Fruit fly (Drosophila melanogaster) whole organism, prepupa: ENCODE data around the gene SKIP.

Experiments
- Blimp-1 ChIP-seq: fragments of 200-800 bp; sonication (Bioruptor generic); optimal IDR thresholded peaks from 3 replicates; lab custom pipeline; 2017; ENCODE audit warnings: missing biosample characterization, missing genetic modification characterization, mild to moderate bottlenecking, moderate library complexity, missing genetic modification reagents
- CG10631 ChIP-seq: fragments of 200-800 bp; sonication (Bioruptor generic); optimal IDR thresholded peaks from 2 replicates; lab custom pipeline; 2016; ENCODE audit warnings: missing biosample characterization, missing genetic modification characterization
- CG11294 ChIP-seq: fragments of 200-800 bp; sonication (Bioruptor generic); IDR thresholded peaks from 2 replicates; pipeline ENCODE4 v1.3.6; 2022; ENCODE audit warnings: missing biosample characterization, missing genetic modification characterization
- CG11902 ChIP-seq: fragments of 200-800 bp; sonication (Bioruptor generic); optimal IDR thresholded peaks from 3 replicates; lab custom pipeline; 2016; ENCODE audit warnings: missing biosample characterization, missing genetic modification characterization
- CG1621 ChIP-seq: fragments of 200-800 bp; sonication (Bioruptor generic); optimal IDR thresholded peaks from 3 replicates; lab custom pipeline; 2018; ENCODE audit warnings: missing biosample characterization, mild to moderate bottlenecking, missing genetic modification characterization
- CG3032 ChIP-seq: fragments of 200-800 bp; optimal IDR thresholded peaks from 2 replicates; lab custom pipeline; 2019; ENCODE audit warnings: missing biosample characterization, mild to moderate bottlenecking, missing genetic modification characterization, moderate library complexity
- CG32006 ChIP-seq: fragments of 200-800 bp; sonication (Bioruptor generic); optimal IDR thresholded peaks from 3 replicates; lab custom pipeline; 2017; ENCODE audit warnings: missing biosample characterization, mild to moderate bottlenecking, missing genetic modification characterization
- CG34406 ChIP-seq: fragments of 200-800 bp; sonication (Bioruptor generic); optimal IDR thresholded peaks from 3 replicates; lab custom pipeline; 2016; ENCODE audit warnings: missing biosample characterization, missing genetic modification characterization
- CG6276 ChIP-seq: fragments of 200-800 bp; sonication (Bioruptor generic); optimal IDR thresholded peaks from 2 replicates; lab custom pipeline; 2017; ENCODE audit warnings: missing biosample characterization, mild to moderate bottlenecking, missing genetic modification characterization
- CG6792 ChIP-seq: fragments of 200-800 bp; sonication (Bioruptor generic); optimal IDR thresholded peaks from 3 replicates; lab custom pipeline; 2016; ENCODE audit warnings: missing biosample characterization, missing genetic modification characterization
- CG7368 ChIP-seq: fragments of 200-800 bp; sonication (Bioruptor generic); optimal IDR thresholded peaks from 3 replicates; lab custom pipeline; 2016; ENCODE audit warnings: missing biosample characterization, missing genetic modification characterization
- CG8319 ChIP-seq: fragments of 200-800 bp; sonication (Bioruptor generic); optimal IDR thresholded peaks from 3 replicates; lab custom pipeline; 2016; ENCODE audit warnings: missing biosample characterization, missing genetic modification characterization
- CG9139 ChIP-seq: fragments of 200-800 bp; sonication (Bioruptor generic); optimal IDR thresholded peaks from 3 replicates; lab custom pipeline; 2017; ENCODE audit warnings: missing biosample characterization, mild to moderate bottlenecking, missing genetic modification characterization
- Eip75B ChIP-seq: fragments of 200-800 bp; sonication (Bioruptor generic); optimal IDR thresholded peaks from 3 replicates; lab custom pipeline; 2016; ENCODE audit warnings: missing biosample characterization, missing genetic modification characterization
- Eip78C ChIP-seq: fragments of 200-800 bp; sonication (Bioruptor generic); peaks from one replicate; lab custom pipeline; 2016; ENCODE audit warnings: missing biosample characterization, missing genetic modification characterization
- Eip93F ChIP-seq: fragments of 200-800 bp; sonication (Bioruptor generic); optimal IDR thresholded peaks from 2 replicates; lab custom pipeline; 2016; ENCODE audit warnings: missing biosample characterization, mild to moderate bottlenecking, missing genetic modification characterization
- Ets21C ChIP-seq: fragments of 200-800 bp; sonication (Bioruptor generic); optimal IDR thresholded peaks from 3 replicates; lab custom pipeline; 2016; ENCODE audit warnings: missing biosample characterization, missing genetic modification characterization
- Ets96B ChIP-seq: fragments of 200-800 bp; optimal IDR thresholded peaks from 2 replicates; lab custom pipeline; 2019; ENCODE audit warnings: missing biosample characterization, mild to moderate bottlenecking, missing genetic modification characterization, moderate library complexity
- Gug ChIP-seq: fragments of 200-800 bp; sonication (Bioruptor generic); IDR thresholded peaks from 2 replicates; pipeline ENCODE4 v1.3.6; 2022; ENCODE audit warnings: missing biosample characterization, missing genetic modification characterization
- Hr39 ChIP-seq: fragments of 200-800 bp; sonication (Bioruptor generic); optimal IDR thresholded peaks from 2 replicates; lab custom pipeline; 2016; ENCODE audit warnings: missing biosample characterization, missing genetic modification characterization
- Met ChIP-seq: fragments of 200-800 bp; sonication (Bioruptor generic); optimal IDR thresholded peaks from 3 replicates; lab custom pipeline; 2016; ENCODE audit warnings: missing biosample characterization, missing genetic modification characterization
- OdsH ChIP-seq: fragments of 200-800 bp; sonication (Bioruptor generic); optimal IDR thresholded peaks from 3 replicates; lab custom pipeline; 2016; ENCODE audit warnings: missing biosample characterization, missing genetic modification characterization
- Smox ChIP-seq: fragments of 200-800 bp; sonication (Bioruptor generic); optimal IDR thresholded peaks from 3 replicates; lab custom pipeline; 2016; ENCODE audit warnings: missing biosample characterization, missing genetic modification characterization
- Sox102F ChIP-seq: fragments of 200-800 bp; sonication (Bioruptor generic); optimal IDR thresholded peaks from 2 replicates; lab custom pipeline; 2016; ENCODE audit warnings: missing biosample characterization, mild to moderate bottlenecking, missing genetic modification characterization
- Sox14 ChIP-seq: fragments of 200-800 bp; sonication (Bioruptor generic); optimal IDR thresholded peaks from 3 replicates; lab custom pipeline; 2016; ENCODE audit warnings: missing biosample characterization, missing genetic modification characterization
- achi ChIP-seq: fragments of 200-800 bp; sonication (Bioruptor generic); optimal IDR thresholded peaks from 3 replicates; lab custom pipeline; 2016; ENCODE audit warnings: missing biosample characterization, missing genetic modification characterization
- acj6 ChIP-seq: fragments of 200-800 bp; sonication (Bioruptor generic); optimal IDR thresholded peaks from 3 replicates; lab custom pipeline; 2016; ENCODE audit warnings: missing biosample characterization, missing genetic modification characterization
- cyc ChIP-seq: fragments of 200-800 bp; sonication (Bioruptor generic); optimal IDR thresholded peaks from 3 replicates; lab custom pipeline; 2016; ENCODE audit warnings: missing biosample characterization, missing genetic modification characterization
- dsx ChIP-seq: fragments of 200-800 bp; optimal IDR thresholded peaks from 3 replicates; lab custom pipeline; 2019; ENCODE audit warnings: missing biosample characterization, mild to moderate bottlenecking, missing genetic modification characterization, moderate library complexity; ENCODE audit not compliant: poor library complexity, severe bottlenecking
- esn ChIP-seq: fragments of 200-800 bp; sonication (Bioruptor generic); optimal IDR thresholded peaks from 2 replicates; lab custom pipeline; 2016; ENCODE audit warnings: missing biosample characterization, mild to moderate bottlenecking, missing genetic modification characterization, moderate library complexity
- fd59A ChIP-seq: fragments of 200-800 bp; sonication (Bioruptor generic); optimal IDR thresholded peaks from 2 replicates; lab custom pipeline; 2017; ENCODE audit warnings: missing biosample characterization, mild to moderate bottlenecking, missing genetic modification characterization, missing genetic modification reagents
- fkh ChIP-seq: fragments of 200-800 bp; sonication (Bioruptor generic); optimal IDR thresholded peaks from 3 replicates; lab custom pipeline; 2017; ENCODE audit warnings: missing biosample characterization, mild to moderate bottlenecking, missing genetic modification characterization, moderate library complexity
- lz ChIP-seq: fragments of 200-800 bp; sonication (Bioruptor generic); optimal IDR thresholded peaks from 3 replicates; lab custom pipeline; 2016; ENCODE audit warnings: missing biosample characterization, missing genetic modification characterization
- net ChIP-seq: fragments of 200-800 bp; sonication (Bioruptor generic); optimal IDR thresholded peaks from 3 replicates; lab custom pipeline; 2016; ENCODE audit warnings: missing biosample characterization, missing genetic modification characterization
- pdm3 ChIP-seq: fragments of 200-800 bp; sonication (Bioruptor generic); optimal IDR thresholded peaks from 3 replicates; lab custom pipeline; 2016; ENCODE audit warnings: missing biosample characterization, missing genetic modification characterization
- salr ChIP-seq, 2 experiments: fragments of 200-800 bp; sonication (Bioruptor generic); optimal IDR thresholded peaks; 3 replicates each; lab custom pipeline; 2016 to 2018; ENCODE audit warnings: missing biosample characterization in 2 of 2, missing genetic modification characterization in 2 of 2, mild to moderate bottlenecking in 1 of 2
- spab ChIP-seq: fragments of 200-800 bp; sonication (Bioruptor generic); optimal IDR thresholded peaks from 2 replicates; lab custom pipeline; 2017; ENCODE audit warnings: missing biosample characterization, mild to moderate bottlenecking, missing genetic modification characterization, missing genetic modification reagents
- ss ChIP-seq, 2 experiments: fragments of 200-800 bp; sonication (Bioruptor generic); optimal IDR thresholded peaks; 2 replicates in 1 of 2; 3 replicates in 1 of 2; lab custom pipeline; 2017 to 2018; ENCODE audit warnings: mild to moderate bottlenecking in 2 of 2, missing biosample characterization in 2 of 2, missing genetic modification characterization in 2 of 2, moderate library complexity in 1 of 2
- svp ChIP-seq: fragments of 200-800 bp; sonication (Bioruptor generic); peaks from one replicate; lab custom pipeline; 2016; ENCODE audit warnings: missing biosample characterization, missing genetic modification characterization
- topi ChIP-seq: fragments of 200-800 bp; sonication (Bioruptor generic); optimal IDR thresholded peaks from 3 replicates; lab custom pipeline; 2016; ENCODE audit warnings: missing biosample characterization, missing genetic modification characterization
- vri ChIP-seq: fragments of 200-800 bp; sonication (Bioruptor generic); optimal IDR thresholded peaks from 3 replicates; lab custom pipeline; 2016; ENCODE audit warnings: missing biosample characterization, mild to moderate bottlenecking, missing genetic modification characterization

SKIP gene

DNA sequence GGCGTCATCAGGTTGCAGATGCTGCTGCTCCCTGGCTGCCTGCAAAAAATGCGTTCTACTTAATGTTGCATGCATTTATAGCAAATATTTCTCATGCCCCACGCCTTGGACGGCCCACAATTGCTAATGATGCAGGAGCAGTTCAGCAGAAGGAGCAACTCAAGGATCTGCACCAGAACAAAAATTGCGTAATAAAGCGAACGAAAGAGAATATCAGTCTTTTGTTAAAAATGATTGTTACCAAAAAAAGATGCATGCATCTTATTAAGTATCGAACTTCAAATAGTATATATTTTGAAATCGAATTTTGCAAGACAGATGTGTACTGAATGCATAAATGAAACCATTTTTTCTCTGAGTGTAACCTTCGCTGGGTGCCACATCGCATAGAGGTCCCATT lies 24.6 kb downstream of the SKIP start (continued):
- peak; percentile 51 for TF ChIP-seq CG32006 (GFP tag; lab: Kevin White, UChicago)
- peak; percentile 30 for TF ChIP-seq OdsH (GFP tag; lab: Kevin White, UChicago)
- TF ChIP-seq CG6276 = peak; percentile 13
- no peak for TF ChIP-seq lz (GFP tag; lab: Kevin White, UChicago)
- TF ChIP-seq CG34406 (GFP tag; lab: Kevin White, UChicago) = no peak
- peak; percentile 59 for TF ChIP-seq CG10631
- TF ChIP-seq vri (GFP tag; lab: Kevin White, UChicago) = no peak
- no peak for TF ChIP-seq Eip93F
- TF ChIP-seq Smox (GFP tag; lab: Kevin White, UChicago) = no peak
- no peak for TF ChIP-seq CG8319 (GFP tag; lab: Kevin White, UChicago)
- no peak for TF ChIP-seq Sox102F (GFP tag; lab: Kevin White, UChicago)
- peak in 1 of 2 experiments; percentile 32 for TF ChIP-seq salr (GFP tag; optimal IDR thresholded peaks at IDR 0.05; lab: Kevin White, UChicago)
- TF ChIP-seq fd59A (GFP tag; lab: Kevin White, UChicago) = peak; percentile 26
- peak; percentile 68 for TF ChIP-seq Eip75B (GFP tag; lab: Kevin White, UChicago)
- TF ChIP-seq svp = peak; percentile 43
- peak; percentile 35 for TF ChIP-seq acj6 (GFP tag; lab: Kevin White, UChicago)
- TF ChIP-seq achi (GFP tag; lab: Kevin White, UChicago) = peak; percentile 35
- TF ChIP-seq ss (GFP tag; optimal IDR thresholded peaks at IDR 0.05; lab: Kevin White, UChicago) = peak in 1 of 2 experiments; percentile 59
- TF ChIP-seq spab (GFP tag; lab: Kevin White, UChicago) = peak; percentile 49
- TF ChIP-seq dsx (GFP tag; lab: Kevin White, UChicago) = peak; percentile 63
- TF ChIP-seq net (GFP tag; lab: Kevin White, UChicago) = no peak
- no peak for TF ChIP-seq cyc (GFP tag; lab: Kevin White, UChicago)

- no peak for TF ChIP-seq fkh (GFP tag; lab: Kevin White, UChicago)
- TF ChIP-seq CG9139 (GFP tag; lab: Kevin White, UChicago) = no peak
- TF ChIP-seq salr (GFP tag; optimal IDR thresholded peaks at IDR 0.05; lab: Kevin White, UChicago) = no peak
- no peak for TF ChIP-seq achi (GFP tag; lab: Kevin White, UChicago)
- no peak for TF ChIP-seq Met
- TF ChIP-seq Hr39 (GFP tag; lab: Kevin White, UChicago) = no peak
- TF ChIP-seq fd59A (GFP tag; lab: Kevin White, UChicago) = no peak
- no peak for TF ChIP-seq CG6792 (GFP tag; lab: Kevin White, UChicago)
- no peak for TF ChIP-seq CG11902
- no peak for TF ChIP-seq CG34406 (GFP tag; lab: Kevin White, UChicago)
- TF ChIP-seq OdsH (GFP tag; lab: Kevin White, UChicago) = no peak
- TF ChIP-seq svp = no peak
- no peak for TF ChIP-seq CG11294 (GFP tag; lab: Robert Waterston, UW)
- no peak for TF ChIP-seq CG3032 (tag; lab: Kevin White, UChicago)
- no peak for TF ChIP-seq Sox14
- no peak for TF ChIP-seq Blimp-1 (GFP tag; lab: Kevin White, UChicago)
Measured at dm6 chr3R:22158699-22159098, 25.1 kb downstream of the SKIP start.

DNA sequence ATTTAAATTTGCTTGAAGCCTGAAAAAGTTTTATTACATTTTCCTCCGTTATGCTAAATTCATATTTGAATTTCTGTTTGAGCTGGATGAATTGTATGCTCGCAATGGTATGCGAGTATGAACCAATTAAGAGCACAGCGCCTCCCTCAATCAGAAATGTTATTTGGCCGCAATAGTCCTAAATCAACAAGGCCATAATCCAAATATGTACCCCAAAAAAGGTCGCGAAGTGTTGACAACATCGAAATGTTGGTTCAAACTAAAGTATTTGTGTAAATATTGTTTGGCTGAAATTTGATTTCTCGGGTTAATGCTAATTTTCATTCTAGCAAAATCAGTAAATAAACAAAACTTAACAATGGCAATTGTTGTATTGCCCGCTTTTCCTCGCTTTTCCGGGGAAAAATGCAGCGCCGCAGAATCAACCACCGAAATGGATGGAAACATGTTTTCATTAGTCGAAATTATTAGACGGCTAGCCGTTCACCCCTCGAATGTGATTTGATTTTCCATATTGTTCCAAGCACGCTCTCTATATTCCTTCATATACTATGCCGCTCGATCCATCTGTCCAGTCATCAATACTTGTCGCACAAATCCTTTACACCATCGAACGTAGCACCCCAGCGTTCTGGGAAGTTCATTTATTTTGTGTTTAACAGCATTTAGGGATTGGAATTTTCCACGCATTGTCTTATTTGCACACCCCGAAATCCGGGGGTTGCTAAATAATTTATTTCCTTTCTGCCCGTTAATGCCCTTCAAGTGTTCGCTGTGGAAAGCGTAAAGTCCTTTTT lies 28.2 kb downstream of the SKIP start:
- peak; percentile 72 for TF ChIP-seq fkh (GFP tag; lab: Kevin White, UChicago)
- TF ChIP-seq CG1621 (tag; lab: Kevin White, UChicago) = no peak
- TF ChIP-seq, all 60 proteins: peak for 1

DNA sequence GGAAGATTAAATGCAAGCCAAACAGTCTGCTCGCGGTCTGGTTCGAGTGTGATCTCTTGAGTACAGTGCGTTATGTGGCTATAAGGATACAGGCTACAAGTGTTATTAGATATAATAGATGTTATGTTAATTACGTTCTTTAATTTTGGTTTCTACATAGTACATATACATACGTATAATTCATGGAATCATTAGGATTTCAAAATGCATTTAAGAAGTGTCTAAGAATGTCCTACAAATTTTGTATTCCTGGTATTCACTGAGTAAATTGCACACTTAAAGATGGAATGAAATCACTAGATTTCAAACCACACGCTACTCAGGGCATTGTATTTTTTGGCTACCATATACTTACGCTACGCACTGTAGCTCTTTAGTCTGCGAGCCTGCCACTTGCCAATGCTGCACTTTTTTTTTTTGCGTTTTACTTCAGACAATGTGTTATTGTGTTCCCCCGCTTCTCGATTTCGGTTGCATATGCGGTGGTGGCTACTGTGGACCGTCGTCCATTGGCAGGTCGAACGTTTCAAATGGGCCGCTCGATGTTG lies 29.7 kb downstream of the SKIP start:
- peak; percentile 29 for TF ChIP-seq CG32006 (GFP tag; lab: Kevin White, UChicago)
- peak; percentile 18 for TF ChIP-seq CG10631
- TF ChIP-seq CG6276 = no peak
- peak; percentile 10 for TF ChIP-seq Ets96B (tag; lab: Kevin White, UChicago)
- TF ChIP-seq lz (GFP tag; lab: Kevin White, UChicago) = peak; percentile 1
- peak; percentile 49 for TF ChIP-seq CG6792 (GFP tag; lab: Kevin White, UChicago)
- TF ChIP-seq topi (GFP tag; lab: Kevin White, UChicago) = peak; percentile 35
- TF ChIP-seq acj6 (GFP tag; lab: Kevin White, UChicago) = peak; percentile 19
- peak; percentile 12 for TF ChIP-seq Ets21C (GFP tag; lab: Kevin White, UChicago)
- no peak for TF ChIP-seq Gug (GFP tag; lab: Robert Waterston, UW)
- peak; percentile 45 for TF ChIP-seq dsx (GFP tag; lab: Kevin White, UChicago)
- TF ChIP-seq Met = peak; percentile 39
- TF ChIP-seq CG3032 (tag; lab: Kevin White, UChicago) = peak; percentile 27
- TF ChIP-seq Eip75B (GFP tag; lab: Kevin White, UChicago) = peak; percentile 20
- TF ChIP-seq Eip78C (GFP tag; lab: Kevin White, UChicago) = peak; percentile 88
- TF ChIP-seq pdm3 (GFP tag; lab: Kevin White, UChicago) = no peak
- peak; percentile 22 for TF ChIP-seq CG7368 (GFP tag; lab: Kevin White, UChicago)
- TF ChIP-seq esn (GFP tag; lab: Kevin White, UChicago) = peak; percentile 36
- no peak for TF ChIP-seq Sox102F (GFP tag; lab: Kevin White, UChicago)
- TF ChIP-seq cyc (GFP tag; lab: Kevin White, UChicago) = peak; percentile 21
- TF ChIP-seq Hr39 (GFP tag; lab: Kevin White, UChicago) = peak; percentile 20
